Fruit fly (Drosophila melanogaster) whole organism, embryonic: ENCODE measurements around the gene Sbf.
A peak's percentile ranks its signal among the peaks of the same experiment; 100 is the strongest.

Experiments used
- Abd-B ChIP-seq: fragments of 200-800 bp; sonication (Bioruptor generic); optimal IDR thresholded peaks from 2 replicates; lab custom pipeline; 2018; ENCODE audit warnings: missing biosample characterization, mild to moderate bottlenecking, missing genetic modification characterization, moderate library complexity
- Awh ChIP-seq: fragments of 200-800 bp; sonication (Bioruptor generic); IDR thresholded peaks from 2 replicates; pipeline ENCODE4, ENCODE4 v1.3.6; 2022; ENCODE audit warnings: missing biosample characterization, missing genetic modification characterization
- B-H1 ChIP-seq: fragments of 200-800 bp; sonication (Bioruptor generic); IDR thresholded peaks from 3 replicates; pipeline ENCODE4 v1.3.6; 2022; ENCODE audit warnings: missing biosample characterization, missing genetic modification characterization
- C15 ChIP-seq: fragments of 200-800 bp; sonication (Bioruptor generic); IDR thresholded peaks from 3 replicates; pipeline ENCODE4 v1.3.6; 2022; ENCODE audit warnings: missing biosample characterization, missing genetic modification characterization
- CG11085 ChIP-seq: fragments of 200-800 bp; sonication (Bioruptor generic); IDR thresholded peaks from 2 replicates; pipeline ENCODE4 v1.3.6; 2022; ENCODE audit warnings: missing biosample characterization, missing genetic modification characterization
- CG13624 ChIP-seq: fragments of 200-800 bp; sonication (Bioruptor generic); optimal IDR thresholded peaks from 2 replicates; lab custom pipeline; 2016; ENCODE audit warnings: missing biosample characterization, missing genetic modification characterization
- CG18011 ChIP-seq: fragments of 200-800 bp; sonication (Bioruptor generic); optimal IDR thresholded peaks from 2 replicates; lab custom pipeline; 2017; ENCODE audit warnings: missing biosample characterization, missing genetic modification characterization, mild to moderate bottlenecking, moderate library complexity, missing genotype
- CG18599 ChIP-seq: fragments of 200-800 bp; sonication (Bioruptor generic); optimal IDR thresholded peaks from 3 replicates; lab custom pipeline; 2017; ENCODE audit warnings: missing biosample characterization, missing genetic modification characterization, mild to moderate bottlenecking, moderate library complexity, missing genetic modification reagents
- CG2116 ChIP-seq: fragments of 200-800 bp; sonication (Bioruptor generic); optimal IDR thresholded peaks from 3 replicates; lab custom pipeline; 2018; ENCODE audit warnings: missing biosample characterization, mild to moderate bottlenecking, missing genetic modification characterization
- CG31365 ChIP-seq: fragments of 200-800 bp; sonication (Bioruptor generic); optimal IDR thresholded peaks from 2 replicates; lab custom pipeline; 2018; ENCODE audit warnings: missing biosample characterization, mild to moderate bottlenecking, missing genetic modification characterization
- CG3995 ChIP-seq: fragments of 200-800 bp; sonication (Bioruptor generic); optimal IDR thresholded peaks from 3 replicates; lab custom pipeline; 2016; ENCODE audit warnings: missing biosample characterization, missing genetic modification characterization
- CG4328 ChIP-seq: fragments of 200-800 bp; sonication (Bioruptor generic); optimal IDR thresholded peaks from 3 replicates; lab custom pipeline; 2017; ENCODE audit warnings: missing biosample characterization, missing genetic modification reagents, missing genetic modification characterization
- CG4707 ChIP-seq: fragments of 200-800 bp; sonication (Bioruptor generic); optimal IDR thresholded peaks from 2 replicates; lab custom pipeline; 2018; ENCODE audit warnings: missing biosample characterization, mild to moderate bottlenecking, missing genetic modification characterization, moderate library complexity
- CG5180 ChIP-seq: fragments of 200-800 bp; sonication (Bioruptor generic); optimal IDR thresholded peaks from 3 replicates; lab custom pipeline; 2017; ENCODE audit warnings: missing biosample characterization, missing genetic modification characterization, mild to moderate bottlenecking, moderate library complexity, missing genetic modification reagents
- CG5245 ChIP-seq: fragments of 200-800 bp; sonication (Bioruptor generic); optimal IDR thresholded peaks from 3 replicates; lab custom pipeline; 2016; ENCODE audit warnings: missing biosample characterization, missing genetic modification characterization
- CG6683 ChIP-seq: fragments of 200-800 bp; sonication (Bioruptor generic); optimal IDR thresholded peaks from 2 replicates; lab custom pipeline; 2017; ENCODE audit warnings: missing biosample characterization, mild to moderate bottlenecking, missing genetic modification characterization, missing genetic modification reagents
- CG6791 ChIP-seq: fragments of 200-800 bp; sonication (Bioruptor generic); IDR thresholded peaks from 3 replicates; pipeline ENCODE4 v1.3.6; 2022; ENCODE audit warnings: missing biosample characterization, missing genetic modification characterization; ENCODE audit not compliant: partially characterized antibody
- CG8359 ChIP-seq: fragments of 200-800 bp; sonication (Bioruptor generic); optimal IDR thresholded peaks from 2 replicates; lab custom pipeline; 2017; ENCODE audit warnings: missing biosample characterization, mild to moderate bottlenecking, missing genetic modification characterization, borderline replicate concordance
- CG8765 ChIP-seq: fragments of 200-800 bp; sonication (Bioruptor generic); IDR thresholded peaks from 2 replicates; pipeline ENCODE4 v1.3.6; 2022; ENCODE audit warnings: missing biosample characterization, missing genetic modification characterization
- CG8924 ChIP-seq: fragments of 200-800 bp; optimal IDR thresholded peaks from 3 replicates; lab custom pipeline; 2019; ENCODE audit warnings: missing biosample characterization, mild to moderate bottlenecking, missing genetic modification characterization, moderate library complexity
- CG9215 ChIP-seq: fragments of 200-800 bp; sonication (Bioruptor generic); IDR thresholded peaks from 2 replicates; pipeline ENCODE4 v1.3.6; 2022; ENCODE audit warnings: missing biosample characterization, missing genetic modification characterization
- CG9437 ChIP-seq: fragments of 200-800 bp; sonication (Bioruptor generic); optimal IDR thresholded peaks from 2 replicates; lab custom pipeline; 2018; ENCODE audit warnings: missing biosample characterization, mild to moderate bottlenecking, missing genetic modification characterization
- CrebB ChIP-seq: fragments of 200-800 bp; sonication (Bioruptor generic); optimal IDR thresholded peaks from 3 replicates; lab custom pipeline; 2018; ENCODE audit warnings: missing biosample characterization, mild to moderate bottlenecking, missing genetic modification characterization
- D ChIP-seq, 2 experiments: fragments of 200-800 bp in 1 of 2; fragments of >200 bp in 1 of 2; sonication (Bioruptor generic) in 1 of 2; optimal IDR thresholded peaks; 2 replicates in 1 of 2; 3 replicates in 1 of 2; lab custom pipeline; 2017; ENCODE audit warnings: mild to moderate bottlenecking in 1 of 2, missing biosample characterization in 1 of 2, missing genetic modification characterization in 1 of 2, missing genetic modification reagents in 1 of 2
- Deaf1 ChIP-seq: fragments of 200-800 bp; optimal IDR thresholded peaks from 3 replicates; lab custom pipeline; 2019; ENCODE audit warnings: missing biosample characterization, mild to moderate bottlenecking, missing genetic modification characterization, moderate library complexity
- E2f1 ChIP-seq: fragments of 200-800 bp; sonication (Bioruptor generic); IDR thresholded peaks from 2 replicates; pipeline ENCODE4 v1.3.6; 2022; ENCODE audit warnings: missing biosample characterization, missing genetic modification characterization
- Elba2 ChIP-seq: fragments of 200-800 bp; sonication (Bioruptor generic); optimal IDR thresholded peaks from 3 replicates; lab custom pipeline; 2016; ENCODE audit warnings: missing biosample characterization, missing genetic modification characterization
- Ets65A ChIP-seq: fragments of 200-800 bp; sonication (Bioruptor generic); peaks from one replicate; lab custom pipeline; 2016; ENCODE audit warnings: missing biosample characterization, missing genetic modification characterization
- Lhr ChIP-seq: fragments of 200-800 bp; sonication (Bioruptor generic); optimal IDR thresholded peaks from 3 replicates; lab custom pipeline; 2017; ENCODE audit warnings: mild to moderate bottlenecking, missing biosample characterization, missing genetic modification reagents, missing genetic modification characterization
- NC2β ChIP-seq: fragments of 200-800 bp; sonication (Bioruptor generic); optimal IDR thresholded peaks from 2 replicates; lab custom pipeline; 2016; ENCODE audit warnings: missing biosample characterization, missing genetic modification characterization
- Neu2 ChIP-seq: fragments of 200-800 bp; sonication (Bioruptor generic); optimal IDR thresholded peaks from 3 replicates; lab custom pipeline; 2016; ENCODE audit warnings: missing biosample characterization, missing genetic modification characterization, borderline replicate concordance
- Ravus ChIP-seq: fragments of 200-800 bp; sonication (Bioruptor generic); IDR thresholded peaks from 2 replicates; pipeline ENCODE4 v1.3.6; 2022; ENCODE audit warnings: missing biosample characterization, missing genetic modification characterization
- aop ChIP-seq: fragments of 200-800 bp; sonication (Bioruptor generic); IDR thresholded peaks from 2 replicates; pipeline ENCODE4 v1.3.6; 2022; ENCODE audit warnings: missing biosample characterization, missing genetic modification characterization
- bsh ChIP-seq, 2 experiments: fragments of 200-800 bp; sonication (Bioruptor generic); optimal IDR thresholded peaks; 2 replicates each; lab custom pipeline; 2017 to 2018; ENCODE audit warnings: mild to moderate bottlenecking in 2 of 2, missing biosample characterization in 2 of 2, missing genetic modification characterization in 2 of 2, moderate library complexity in 1 of 2
- dysf ChIP-seq: fragments of 200-800 bp; sonication (Bioruptor generic); IDR thresholded peaks from 3 replicates; pipeline ENCODE4 v1.3.6; 2022; ENCODE audit warnings: missing biosample characterization, missing genetic modification characterization
- ems ChIP-seq: fragments of 200-800 bp; sonication (Bioruptor generic); optimal IDR thresholded peaks from 3 replicates; lab custom pipeline; 2016; ENCODE audit warnings: missing biosample characterization, missing genetic modification characterization
- grn ChIP-seq: fragments of 200-800 bp; sonication (Bioruptor generic); optimal IDR thresholded peaks from 3 replicates; lab custom pipeline; 2017; ENCODE audit warnings: missing biosample characterization, missing genetic modification characterization
- gro ChIP-seq: fragments of 200-800 bp; sonication (Bioruptor generic); optimal IDR thresholded peaks from 2 replicates; lab custom pipeline; 2016; ENCODE audit warnings: missing biosample characterization, missing genetic modification characterization
- jing ChIP-seq: fragments of 200-800 bp; sonication (Bioruptor generic); optimal IDR thresholded peaks from 2 replicates; lab custom pipeline; 2018; ENCODE audit warnings: missing biosample characterization, mild to moderate bottlenecking, missing genetic modification characterization
- otp ChIP-seq: fragments of 200-800 bp; sonication (Bioruptor generic); IDR thresholded peaks from 3 replicates; pipeline ENCODE4, ENCODE4 v1.3.6; 2022; ENCODE audit warnings: missing biosample characterization, missing genetic modification characterization
- phol ChIP-seq: fragments of 200-800 bp; sonication (Bioruptor generic); optimal IDR thresholded peaks from 3 replicates; lab custom pipeline; 2018; ENCODE audit warnings: missing biosample characterization, mild to moderate bottlenecking, missing genetic modification characterization, moderate library complexity
- prd ChIP-seq, 3 experiments: fragments of >200 bp in 2 of 3; fragments of 200-800 bp in 1 of 3; sonication (Bioruptor generic) in 1 of 3; optimal IDR thresholded peaks in 2 of 3; IDR thresholded peaks in 1 of 3; 2 replicates in 2 of 3; 3 replicates in 1 of 3; pipeline versions ENCODE4 v1.3.6 to Lab custom; 2017 to 2022; ENCODE audit warnings: missing biosample characterization in 1 of 3, missing genetic modification characterization in 1 of 3
- pum ChIP-seq: fragments of 200-800 bp; sonication (Bioruptor generic); optimal IDR thresholded peaks from 2 replicates; lab custom pipeline; 2016; ENCODE audit warnings: missing biosample characterization, missing genetic modification characterization
- run ChIP-seq: fragments of 200-800 bp; sonication (Bioruptor generic); optimal IDR thresholded peaks from 3 replicates; lab custom pipeline; 2018; ENCODE audit warnings: missing biosample characterization, mild to moderate bottlenecking, missing genetic modification characterization
- tin ChIP-seq: fragments of 200-800 bp; sonication (Bioruptor generic); optimal IDR thresholded peaks from 3 replicates; lab custom pipeline; 2016; ENCODE audit warnings: missing biosample characterization, missing genetic modification characterization
- twi ChIP-seq: fragments of 200-800 bp; optimal IDR thresholded peaks from 2 replicates; lab custom pipeline; 2019; ENCODE audit warnings: missing biosample characterization, mild to moderate bottlenecking, missing genetic modification characterization, moderate library complexity
- tx ChIP-seq: fragments of 200-800 bp; sonication (Bioruptor generic); optimal IDR thresholded peaks from 2 replicates; lab custom pipeline; 2016; ENCODE audit warnings: missing biosample characterization, missing genetic modification characterization

Sbf gene

dm6 chr3R:11778012-11778865 is 18.5 kb downstream of the Sbf start (continued):
- TF ChIP-seq CG4707 (GFP tag; lab: Kevin White, UChicago) (peak; percentile 54), CG13624 (GFP tag; lab: Kevin White, UChicago) (peak; percentile 52), CG6791 (peak; percentile 58; the same call in 1 of the 3 replicates), CG8359 (GFP tag; lab: Kevin White, UChicago) (peak; percentile 33), CG2116 (GFP tag; lab: Kevin White, UChicago) (peak; percentile 40), bsh (GFP tag; optimal IDR thresholded peaks at IDR 0.05; lab: Kevin White, UChicago) (peak; percentile 43 to 44), CG4328 (GFP tag; lab: Kevin White, UChicago) (peak; percentile 57), Ravus (GFP tag; lab: Robert Waterston, UW) (no peak), tin (GFP tag; lab: Kevin White, UChicago) (peak; percentile 31), phol (tag; lab: Kevin White, UChicago) (peak; percentile 65), CrebB (peak; percentile 25), ems (no peak), Neu2 (GFP tag; lab: Kevin White, UChicago) (no peak), E2f1 (GFP tag; lab: Robert Waterston, UW) (0 out of 2 replicates have a peak, but pooled peaks have one; percentile 27), Ets65A (GFP tag; lab: Kevin White, UChicago) (peak; percentile 72), grn (GFP tag; lab: Kevin White, UChicago) (no peak), CG6683 (peak; percentile 23), CG8924 (tag; lab: Kevin White, UChicago) (peak; percentile 67), dysf (GFP tag; lab: Robert Waterston, UW) (peak; percentile 47; the same call in 2 of the 3 replicates), aop (GFP tag; lab: Robert Waterston, UW) (peak; percentile 71), CG9437 (peak; percentile 82), CG3995 (GFP tag; lab: Kevin White, UChicago) (no peak), CG18011 (GFP tag; lab: Kevin White, UChicago) (peak; percentile 37), CG9215 (peak; percentile 55), Deaf1 (tag; lab: Kevin White, UChicago) (peak; percentile 87), otp (GFP tag; lab: Robert Waterston, UW) (peak; percentile 51), CG5180 (GFP tag; lab: Kevin White, UChicago) (peak; percentile 95), pum (GFP tag; lab: Kevin White, UChicago) (no peak), prd (optimal IDR thresholded peaks at IDR 0.05; lab: Kevin White, UChicago) (no peak), prd (GFP tag; IDR thresholded peaks at IDR 0.05; lab: Robert Waterston, UW) (peak; percentile 68; the same call in 2 of the 3 replicates), jing (no peak), run (tag; lab: Kevin White, UChicago) (no peak), Elba2 (no peak), CG5245 (GFP tag; lab: Kevin White, UChicago) (no peak), Awh (GFP tag; lab: Robert Waterston, UW) (peak; percentile 7; the same call in 1 of the 2 replicates), Abd-B (peak; percentile 58), CG8765 (GFP tag; lab: Robert Waterston, UW) (no peak), C15 (GFP tag; lab: Robert Waterston, UW) (no peak), NC2β (GFP tag; lab: Kevin White, UChicago) (peak; percentile 59), Lhr (GFP tag; lab: Kevin White, UChicago) (peak; percentile 31), twi (tag; lab: Kevin White, UChicago) (peak; percentile 43), CG31365 (tag; lab: Kevin White, UChicago) (no peak), tx (GFP tag; lab: Kevin White, UChicago) (peak; percentile 12), B-H1 (no peak; the same call in 1 of the 3 replicates), CG18599 (GFP tag; lab: Kevin White, UChicago) (peak; percentile 44), CG11085 (GFP tag; lab: Robert Waterston, UW) (0 out of 2 replicates have a peak, but pooled peaks have one; percentile 15), gro (peak; percentile 73), D (optimal IDR thresholded peaks at IDR 0.05; lab: Kevin White, UChicago) (peak; percentile 86), D (GFP tag; optimal IDR thresholded peaks at IDR 0.05; lab: Kevin White, UChicago) (peak; percentile 75)
